Worm (Caenorhabditis elegans): Measurements from ENCODE around the gene pqn-13.

- TF ChIP-seq zag-1 (tag; optimal IDR thresholded peaks at IDR 0.05), result no peak
- no peak for TF ChIP-seq unc-39 (tag; optimal IDR thresholded peaks at IDR 0.05)
- TF ChIP-seq fkh-10 (GFP tag; optimal IDR thresholded peaks at IDR 0.05), result no peak
- no peak for TF ChIP-seq nhr-11 (tag; optimal IDR thresholded peaks at IDR 0.05)
Observed at ce11 chrV:5693595-5693994, 17.7 kb upstream of the pqn-13 start.

Data from whole organism, L3 larva.